Worm (Caenorhabditis elegans): ENCODE measurements around the gene Y116A8C.465.
"Not testable (repeated sequence)": the region's sequence is repeated elsewhere in the genome, so short reads cannot be mapped to it uniquely, and the experiment has no call there.

DNA sequence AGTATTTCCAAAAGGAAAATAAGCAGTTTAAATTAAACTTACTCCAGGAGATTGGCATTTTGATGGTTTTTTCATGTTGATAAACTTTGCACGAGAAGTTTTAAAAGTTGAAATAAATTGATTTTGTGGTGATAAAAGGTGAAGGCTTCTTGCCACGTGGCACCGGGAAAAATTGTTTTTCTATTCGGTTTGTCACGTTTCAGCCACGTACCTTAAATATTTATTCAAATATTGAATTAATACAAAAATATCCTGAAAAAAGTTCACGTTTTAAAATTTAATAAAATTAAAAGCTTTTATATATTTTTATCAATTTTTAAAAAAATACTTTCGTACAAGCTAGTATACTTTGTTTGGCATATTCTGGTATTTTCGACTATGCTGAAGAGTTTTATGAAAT lies 5.8 kb downstream of the Y116A8C.465 start, which contains the start of gene Y116A8C.24:
- TF ChIP-seq tbx-37 (GFP tag; conservative IDR thresholded peaks at IDR 0.05); F13C5.2 (tag; optimal IDR thresholded peaks at IDR 0.05); ceh-13 (GFP tag; optimal IDR thresholded peaks at IDR 0.05); hnd-1 (tag; optimal IDR thresholded peaks at IDR 0.05); B0310.2 (tag; optimal IDR thresholded peaks at IDR 0.05); ama-1 (optimal IDR thresholded peaks at IDR 0.05); flt-1 (GFP tag; IDR thresholded peaks at IDR 0.05): not testable (repeated sequence)
